Fruit fly (Drosophila melanogaster): ENCODE measurements around the gene CG7368.

Gene CG7368

DNA sequence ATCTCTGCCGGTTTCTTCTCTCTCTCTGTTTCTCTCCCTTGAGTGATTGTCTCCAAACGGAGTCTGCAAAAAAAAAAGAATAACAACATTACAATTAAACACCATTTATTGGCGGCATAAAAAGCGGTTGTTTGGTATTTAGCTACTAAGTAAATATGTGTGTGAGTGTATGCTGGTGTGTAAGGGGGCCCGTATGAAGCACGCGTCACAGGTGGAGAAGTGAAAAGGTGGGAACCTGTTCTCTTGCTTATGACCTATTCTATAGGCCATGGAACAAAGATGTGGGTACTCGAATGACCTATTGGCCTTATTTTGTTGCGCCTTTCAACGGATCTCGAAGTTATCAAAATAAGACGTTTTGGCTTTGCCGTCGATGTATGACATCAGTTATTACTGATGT, 8.4 kb upstream of the CG7368 start (continued):
- TF ChIP-seq CG6813 (GFP tag; optimal IDR thresholded peaks at IDR 0.05) (no peak), CG17612 (GFP tag; IDR thresholded peaks at IDR 0.05) (no peak), Oaz (GFP tag; IDR thresholded peaks at IDR 0.05) (no peak), oc (tag; optimal IDR thresholded peaks at IDR 0.05) (no peak), ERR (GFP tag; optimal IDR thresholded peaks at IDR 0.05) (no peak), Eip74EF (GFP tag; optimal IDR thresholded peaks at IDR 0.05) (no peak), CG18599 (GFP tag; optimal IDR thresholded peaks at IDR 0.05) (no peak), CG6854 (GFP tag; optimal IDR thresholded peaks at IDR 0.05) (no peak), PHDP (tag; optimal IDR thresholded peaks at IDR 0.05) (peak; percentile 14), CG3281 (GFP tag; optimal IDR thresholded peaks at IDR 0.05) (peak; percentile 14), Sry-β (GFP tag; optimal IDR thresholded peaks at IDR 0.05) (peak; percentile 76), Dip3 (GFP tag; optimal IDR thresholded peaks at IDR 0.05) (no peak), Dbx (GFP tag; IDR thresholded peaks at IDR 0.05) (no peak), row (GFP tag; IDR thresholded peaks at IDR 0.05) (0 out of 3 replicates have a peak, but pooled peaks have one; percentile 14), CG11093 (GFP tag; IDR thresholded peaks at IDR 0.05) (no peak), chinmo (GFP tag; IDR thresholded peaks at IDR 0.05; ENCODE audit: partially characterized antibody) (0 out of 4 replicates have a peak, but pooled peaks have one; percentile 36), dmrt99B (tag; optimal IDR thresholded peaks at IDR 0.05) (no peak), tx (GFP tag; optimal IDR thresholded peaks at IDR 0.05) (no peak), CkIIα-i1 (GFP tag; IDR thresholded peaks at IDR 0.05) (no peak), Nf-YA (GFP tag; IDR thresholded peaks at IDR 0.05) (peak; percentile 44; the same call in 1 of the 2 replicates), CG2120 (GFP tag; optimal IDR thresholded peaks at IDR 0.05) (no peak), CG11247 (GFP tag; IDR thresholded peaks at IDR 0.05) (no peak), CG4424 (GFP tag; optimal IDR thresholded peaks at IDR 0.05) (no peak), gcm (GFP tag; optimal IDR thresholded peaks at IDR 0.05) (peak; percentile 60), Antp (GFP tag; optimal IDR thresholded peaks at IDR 0.05) (no peak), CG11456 (GFP tag; IDR thresholded peaks at IDR 0.05) (no peak), abd-A (tag; optimal IDR thresholded peaks at IDR 0.05) (no peak), hbn (GFP tag; IDR thresholded peaks at IDR 0.05; ENCODE audit: partially characterized antibody) (no peak), Deaf1 (tag; optimal IDR thresholded peaks at IDR 0.05) (no peak), sr (GFP tag; IDR thresholded peaks at IDR 0.05) (no peak), Ada2b (GFP tag; IDR thresholded peaks at IDR 0.05) (no peak), Ets65A (GFP tag) (peak; percentile 60), onecut (GFP tag; IDR thresholded peaks at IDR 0.05) (no peak), Med (GFP tag) (peak; percentile 64), CG2116 (GFP tag; optimal IDR thresholded peaks at IDR 0.05) (no peak), CG12391 (tag; optimal IDR thresholded peaks at IDR 0.05) (no peak)

DNA sequence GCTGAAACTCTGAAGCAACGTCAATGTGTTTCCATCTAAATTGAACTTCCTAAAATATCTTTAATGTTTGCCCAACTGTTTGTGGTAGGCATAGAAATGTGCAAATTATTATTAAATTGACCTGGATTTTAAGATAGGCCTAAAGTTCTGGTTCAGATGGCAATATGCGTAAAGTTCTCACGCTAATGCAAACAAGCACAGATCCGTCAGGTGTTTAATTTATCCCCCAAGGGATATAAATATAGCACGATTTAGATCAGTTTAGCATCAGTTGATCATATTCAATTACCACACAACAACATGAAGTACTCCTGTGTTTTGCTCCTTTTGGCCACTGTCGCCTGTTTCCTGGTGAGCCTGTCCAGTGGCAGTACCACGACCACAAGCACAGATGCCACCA, 7.6 kb upstream of the CG7368 start, which contains the start of gene CG7377:
Gene CG7377 (plus strand): TSS at position 301 of the 400 bp plus-strand sequence.
- TF ChIP-seq klu (GFP tag; IDR thresholded peaks at IDR 0.05) (0 out of 2 replicates have a peak, but pooled peaks have one; percentile 9), Ets65A (GFP tag) (peak; percentile 15)

DNA sequence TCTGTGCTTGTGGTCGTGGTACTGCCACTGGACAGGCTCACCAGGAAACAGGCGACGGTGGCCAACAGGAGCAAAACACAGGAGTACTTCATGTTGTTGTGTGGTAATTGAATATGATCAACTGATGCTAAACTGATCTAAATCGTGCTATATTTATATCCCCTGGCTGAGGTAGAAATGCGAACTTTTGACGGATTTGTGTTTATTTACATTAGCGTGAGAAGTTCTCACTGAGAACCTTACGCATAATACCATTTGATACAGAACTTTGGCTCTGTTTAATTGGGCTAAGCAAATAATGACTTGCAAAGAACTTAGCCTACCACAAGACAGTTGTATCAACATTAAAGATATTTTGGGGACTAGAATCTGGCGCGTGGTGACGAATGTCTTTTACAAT, 5.9 kb upstream of the CG7368 start, which contains the start of gene CG33268:
Gene CG33268 (minus strand): TSS at position 101 of the 400 bp plus-strand sequence.
- TF ChIP-seq CG10565 (GFP tag; optimal IDR thresholded peaks at IDR 0.05) (no peak), zfh2 (GFP tag; optimal IDR thresholded peaks at IDR 0.05) (no peak), oc (tag; optimal IDR thresholded peaks at IDR 0.05) (no peak), CG1529 (GFP tag; optimal IDR thresholded peaks at IDR 0.05) (no peak)

All from whole organism, embryonic.